Fruit fly (Drosophila melanogaster): Measurements from ENCODE around the gene CG9377.

CG9377 gene

DNA sequence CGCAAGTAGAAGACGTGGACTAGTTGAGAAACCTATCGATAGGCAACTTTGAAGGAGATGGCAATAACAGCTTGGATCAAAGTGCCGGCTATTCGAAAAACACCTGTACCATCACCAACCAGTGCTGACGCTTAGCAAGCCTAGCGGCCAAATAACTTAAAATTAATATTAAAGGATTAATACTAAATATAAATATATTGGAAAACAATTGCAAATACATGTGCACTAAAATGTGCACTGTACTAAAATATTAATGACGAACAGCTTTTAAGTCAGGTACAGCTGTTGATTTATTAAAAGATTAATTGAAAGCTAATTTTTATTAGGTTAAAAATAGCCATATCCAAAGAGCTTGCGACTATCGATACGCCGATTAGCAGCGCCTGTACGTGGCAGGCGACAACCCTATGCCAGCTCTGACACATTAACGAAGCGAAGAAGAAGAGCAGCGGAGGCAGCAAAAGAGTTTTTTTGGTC is 17.2 kb upstream of the CG9377 start, which contains the start of the genes CG9302 and beta'COP (continued):
- TF ChIP-seq Hey (tag; optimal IDR thresholded peaks at IDR 0.05) (no peak), B-H2 (GFP tag; optimal IDR thresholded peaks at IDR 0.05) (peak; percentile 77), toy (GFP tag; IDR thresholded peaks at IDR 0.05) (no peak), CG2889 (GFP tag; IDR thresholded peaks at IDR 0.05) (no peak), D19A (tag; optimal IDR thresholded peaks at IDR 0.05) (no peak), Asciz (GFP tag; optimal IDR thresholded peaks at IDR 0.05) (no peak), al (GFP tag; IDR thresholded peaks at IDR 0.05) (peak; percentile 59; the same call in 1 of the 2 replicates), hb (GFP tag; IDR thresholded peaks at IDR 0.05; ENCODE audit: partially characterized antibody) (0 out of 3 replicates have a peak, but pooled peaks have one; percentile 21), Dad (GFP tag; optimal IDR thresholded peaks at IDR 0.05) (peak; percentile 14), kah (GFP tag; optimal IDR thresholded peaks at IDR 0.05) (peak; percentile 7), Lhr (GFP tag; optimal IDR thresholded peaks at IDR 0.05) (peak; percentile 14), CG2202 (tag; optimal IDR thresholded peaks at IDR 0.05) (peak; percentile 10), usp (GFP tag; optimal IDR thresholded peaks at IDR 0.05) (no peak), CG1602 (GFP tag; optimal IDR thresholded peaks at IDR 0.05) (peak; percentile 49), scrt (GFP tag; optimal IDR thresholded peaks at IDR 0.05) (peak; percentile 67), gro (GFP tag; optimal IDR thresholded peaks at IDR 0.05) (peak; percentile 28), CG8478 (optimal IDR thresholded peaks at IDR 0.05) (no peak), CG10979 (tag; optimal IDR thresholded peaks at IDR 0.05) (peak; percentile 55), CG10147 (GFP tag; optimal IDR thresholded peaks at IDR 0.05) (peak; percentile 78), CG34224 (GFP tag; IDR thresholded peaks at IDR 0.05; ENCODE audit: partially characterized antibody) (no peak; the same call in 2 of the 3 replicates), pum (GFP tag; optimal IDR thresholded peaks at IDR 0.05) (peak; percentile 47), CG10209 (GFP tag; optimal IDR thresholded peaks at IDR 0.05) (peak; percentile 69), CG4854 (GFP tag; optimal IDR thresholded peaks at IDR 0.05) (peak; percentile 31), CG5245 (GFP tag; optimal IDR thresholded peaks at IDR 0.05) (peak; percentile 31), inv (GFP tag; IDR thresholded peaks at IDR 0.05; ENCODE audit: partially characterized antibody) (peak; percentile 68), CG2678 (tag; optimal IDR thresholded peaks at IDR 0.05) (no peak), nom (GFP tag; optimal IDR thresholded peaks at IDR 0.05) (no peak), Kr (GFP tag; optimal IDR thresholded peaks at IDR 0.05) (no peak), gfzf (GFP tag; optimal IDR thresholded peaks at IDR 0.05) (no peak), CG6765 (GFP tag; optimal IDR thresholded peaks at IDR 0.05) (no peak), CG8388 (GFP tag; optimal IDR thresholded peaks at IDR 0.05) (peak; percentile 50), CG11723 (GFP tag; optimal IDR thresholded peaks at IDR 0.05) (no peak), Hmx (GFP tag; optimal IDR thresholded peaks at IDR 0.05) (no peak), esg (GFP tag; conservative IDR thresholded peaks at IDR 0.05) (peak; percentile 40; the same call in 1 of the 2 replicates), CG7987 (GFP tag; optimal IDR thresholded peaks at IDR 0.05) (peak; percentile 33), pb (GFP tag; optimal IDR thresholded peaks at IDR 0.05) (no peak), knrl (GFP tag; IDR thresholded peaks at IDR 0.05; ENCODE audit: partially characterized antibody) (peak; percentile 82), GATAe (GFP tag; conservative IDR thresholded peaks at IDR 0.05) (no peak), HLHmδ (GFP tag; optimal IDR thresholded peaks at IDR 0.05) (no peak), CG11093 (GFP tag; IDR thresholded peaks at IDR 0.05) (peak; percentile 44; the same call in 1 of the 3 replicates), CG1233 (GFP tag; optimal IDR thresholded peaks at IDR 0.05) (peak; percentile 36), BEAF-32 (GFP tag; optimal IDR thresholded peaks at IDR 0.05) (peak; percentile 85), B-H1 (GFP tag; IDR thresholded peaks at IDR 0.05) (peak; percentile 16; the same call in 1 of the 3 replicates), Sry-δ (GFP tag; optimal IDR thresholded peaks at IDR 0.05) (peak; percentile 85), rib (GFP tag; IDR thresholded peaks at IDR 0.05) (0 out of 2 replicates have a peak, but pooled peaks have one; percentile 23), ham (GFP tag; IDR thresholded peaks at IDR 0.05) (0 out of 2 replicates have a peak, but pooled peaks have one; percentile 12), E2f1 (GFP tag; IDR thresholded peaks at IDR 0.05) (no peak), CG10959 (GFP tag; IDR thresholded peaks at IDR 0.05) (no peak), sc (optimal IDR thresholded peaks at IDR 0.05) (no peak), sc (GFP tag; optimal IDR thresholded peaks at IDR 0.05) (peak; percentile 39)

Data from whole organism, embryonic.